Fruit fly (Drosophila melanogaster) whole organism, embryonic: ENCODE measurements around the gene Fdx1.

ENCODE experiments used
- BtbVII ChIP-seq: fragments of 200-800 bp; sonication (Bioruptor generic); optimal IDR thresholded peaks from 3 replicates; lab custom pipeline; 2017; ENCODE audit warnings: missing biosample characterization, mild to moderate bottlenecking, missing genetic modification characterization
- CG1024 ChIP-seq: fragments of 200-800 bp; sonication (Bioruptor generic); IDR thresholded peaks from 2 replicates; pipeline ENCODE4 v1.3.6; 2022; ENCODE audit warnings: missing biosample characterization, missing genetic modification characterization
- CG10959 ChIP-seq: fragments of 200-800 bp; sonication (Bioruptor generic); IDR thresholded peaks from 2 replicates; pipeline ENCODE4 v1.3.6; 2022; ENCODE audit warnings: missing biosample characterization, missing genetic modification characterization
- CG11093 ChIP-seq: fragments of 200-800 bp; sonication (Bioruptor generic); IDR thresholded peaks from 3 replicates; pipeline ENCODE4 v1.3.6; 2022; ENCODE audit warnings: missing biosample characterization, missing genetic modification characterization
- CG13894 ChIP-seq: fragments of 200-800 bp; sonication (Bioruptor generic); optimal IDR thresholded peaks from 3 replicates; lab custom pipeline; 2018; ENCODE audit warnings: missing biosample characterization, mild to moderate bottlenecking, missing genetic modification characterization, moderate library complexity
- CG15696 ChIP-seq: fragments of 200-800 bp; sonication (Bioruptor generic); optimal IDR thresholded peaks from 2 replicates; lab custom pipeline; 2019; ENCODE audit warnings: missing biosample characterization, mild to moderate bottlenecking, missing genetic modification characterization, moderate library complexity
- CG18764 ChIP-seq: fragments of 200-800 bp; sonication (Bioruptor generic); optimal IDR thresholded peaks from 3 replicates; lab custom pipeline; 2016; ENCODE audit warnings: missing biosample characterization, missing genetic modification characterization
- CG2712 ChIP-seq: fragments of 200-800 bp; optimal IDR thresholded peaks from 3 replicates; lab custom pipeline; 2019; ENCODE audit warnings: missing biosample characterization, mild to moderate bottlenecking, missing genetic modification characterization, moderate library complexity
- CG2889 ChIP-seq: fragments of 200-800 bp; sonication (Bioruptor generic); IDR thresholded peaks from 3 replicates; pipeline ENCODE4 v1.3.6; 2022; ENCODE audit warnings: missing biosample characterization, missing genetic modification characterization
- CG32767 ChIP-seq: fragments of 200-800 bp; sonication (Bioruptor generic); IDR thresholded peaks from 2 replicates; pipeline ENCODE4 v1.3.6; 2022; ENCODE audit warnings: missing biosample characterization, missing genetic modification characterization
- CG3407 ChIP-seq: fragments of 200-800 bp; sonication (Bioruptor generic); optimal IDR thresholded peaks from 2 replicates; lab custom pipeline; 2018; ENCODE audit warnings: missing biosample characterization, mild to moderate bottlenecking, missing genetic modification characterization
- CG4328 ChIP-seq: fragments of 200-800 bp; sonication (Bioruptor generic); optimal IDR thresholded peaks from 3 replicates; lab custom pipeline; 2017; ENCODE audit warnings: missing biosample characterization, missing genetic modification reagents, missing genetic modification characterization
- CG8359 ChIP-seq: fragments of 200-800 bp; sonication (Bioruptor generic); optimal IDR thresholded peaks from 2 replicates; lab custom pipeline; 2017; ENCODE audit warnings: missing biosample characterization, mild to moderate bottlenecking, missing genetic modification characterization, borderline replicate concordance
- CG9215 ChIP-seq: fragments of 200-800 bp; sonication (Bioruptor generic); IDR thresholded peaks from 2 replicates; pipeline ENCODE4 v1.3.6; 2022; ENCODE audit warnings: missing biosample characterization, missing genetic modification characterization
- CoRest ChIP-seq: fragments of 200-800 bp; sonication (Bioruptor generic); optimal IDR thresholded peaks from 3 replicates; lab custom pipeline; 2018; ENCODE audit warnings: missing biosample characterization, mild to moderate bottlenecking, missing genetic modification characterization, moderate library complexity
- E2f2 ChIP-seq: fragments of 200-800 bp; sonication (Bioruptor generic); IDR thresholded peaks from 2 replicates; pipeline ENCODE4 v1.3.6; 2022; ENCODE audit warnings: missing biosample characterization, missing genetic modification characterization
- Ets97D ChIP-seq: fragments of 200-800 bp; sonication (Bioruptor generic); optimal IDR thresholded peaks from 3 replicates; lab custom pipeline; 2016; ENCODE audit warnings: missing biosample characterization, missing genetic modification characterization
- H15 ChIP-seq: fragments of 200-800 bp; sonication (Bioruptor generic); IDR thresholded peaks from 3 replicates; pipeline ENCODE4 v1.3.6; 2022; ENCODE audit warnings: missing biosample characterization, missing genetic modification characterization
- Max ChIP-seq: fragments of 200-800 bp; sonication (Bioruptor generic); optimal IDR thresholded peaks from 2 replicates; lab custom pipeline; 2016; ENCODE audit warnings: missing biosample characterization, mild to moderate bottlenecking, missing genetic modification characterization
- Meics ChIP-seq: fragments of 200-800 bp; sonication (Bioruptor generic); optimal IDR thresholded peaks from 2 replicates; lab custom pipeline; 2017; ENCODE audit warnings: missing biosample characterization, mild to moderate bottlenecking, missing genetic modification characterization
- Neu2 ChIP-seq: fragments of 200-800 bp; sonication (Bioruptor generic); optimal IDR thresholded peaks from 3 replicates; lab custom pipeline; 2016; ENCODE audit warnings: missing biosample characterization, missing genetic modification characterization, borderline replicate concordance
- PHDP ChIP-seq: fragments of 200-800 bp; sonication (Bioruptor generic); optimal IDR thresholded peaks from 3 replicates; lab custom pipeline; 2018; ENCODE audit warnings: missing biosample characterization, mild to moderate bottlenecking, missing genetic modification characterization, moderate library complexity
- Rx ChIP-seq: fragments of 200-800 bp; sonication (Bioruptor generic); IDR thresholded peaks from 2 replicates; pipeline ENCODE4 v1.3.6; 2022; ENCODE audit warnings: missing biosample characterization, missing genetic modification characterization
- Scr ChIP-seq: fragments of 200-800 bp; sonication (Bioruptor generic); IDR thresholded peaks from 2 replicates; pipeline ENCODE4 v1.3.6; 2022; ENCODE audit warnings: missing biosample characterization, missing genetic modification characterization; ENCODE audit not compliant: partially characterized antibody
- Sry-β ChIP-seq: fragments of 200-800 bp; sonication (Bioruptor generic); optimal IDR thresholded peaks from 2 replicates; lab custom pipeline; 2018; ENCODE audit warnings: missing biosample characterization, mild to moderate bottlenecking, missing genetic modification characterization, moderate library complexity
- YL-1 ChIP-seq: fragments of 200-800 bp; sonication (Bioruptor generic); optimal IDR thresholded peaks from 3 replicates; lab custom pipeline; 2017; ENCODE audit warnings: missing biosample characterization, mild to moderate bottlenecking, missing genetic modification characterization
- aop ChIP-seq: fragments of 200-800 bp; sonication (Bioruptor generic); IDR thresholded peaks from 2 replicates; pipeline ENCODE4 v1.3.6; 2022; ENCODE audit warnings: missing biosample characterization, missing genetic modification characterization
- bcd ChIP-seq: fragments of 200-800 bp; sonication (Bioruptor generic); optimal IDR thresholded peaks from 2 replicates; lab custom pipeline; 2017; ENCODE audit warnings: missing biosample characterization, mild to moderate bottlenecking, missing genetic modification characterization
- bowl ChIP-seq: fragments of 200-800 bp; sonication (Bioruptor generic); IDR thresholded peaks from 2 replicates; pipeline ENCODE4 v1.3.6; 2022; ENCODE audit warnings: missing biosample characterization, missing genetic modification characterization
- dan ChIP-seq: fragments of 200-800 bp; sonication (Bioruptor generic); IDR thresholded peaks from 2 replicates; pipeline ENCODE4 v1.3.6; 2022; ENCODE audit warnings: missing biosample characterization, missing genetic modification characterization
- dmrt11E ChIP-seq: fragments of 200-800 bp; sonication (Bioruptor generic); optimal IDR thresholded peaks from 3 replicates; lab custom pipeline; 2018; ENCODE audit warnings: missing biosample characterization, mild to moderate bottlenecking, missing genetic modification characterization, moderate library complexity
- en ChIP-seq: fragments of 200-800 bp; sonication (Bioruptor generic); optimal IDR thresholded peaks from 2 replicates; lab custom pipeline; 2016; ENCODE audit warnings: missing biosample characterization, missing genetic modification characterization
- eyg ChIP-seq: fragments of 200-800 bp; sonication (Bioruptor generic); optimal IDR thresholded peaks from 3 replicates; lab custom pipeline; 2016; ENCODE audit warnings: missing biosample characterization, missing genetic modification characterization
- gce ChIP-seq: fragments of 200-800 bp; sonication (Bioruptor generic); IDR thresholded peaks from 3 replicates; pipeline ENCODE4 v1.3.6; 2022; ENCODE audit warnings: missing biosample characterization, missing genetic modification characterization
- gcm2 ChIP-seq: fragments of 200-800 bp; sonication (Bioruptor generic); optimal IDR thresholded peaks from 2 replicates; lab custom pipeline; 2016; ENCODE audit warnings: missing biosample characterization, missing genetic modification characterization
- grau ChIP-seq: fragments of 200-800 bp; optimal IDR thresholded peaks from 3 replicates; lab custom pipeline; 2019; ENCODE audit warnings: missing biosample characterization, mild to moderate bottlenecking, missing genetic modification characterization, moderate library complexity
- hb ChIP-seq: fragments of 200-800 bp; sonication (Bioruptor generic); IDR thresholded peaks from 3 replicates; pipeline ENCODE4 v1.3.6; 2022; ENCODE audit warnings: missing biosample characterization, missing genetic modification characterization; ENCODE audit not compliant: partially characterized antibody
- insv ChIP-seq, 2 experiments: fragments of 200-800 bp; sonication (Bioruptor generic); optimal IDR thresholded peaks; 3 replicates each; lab custom pipeline; 2016 to 2018; ENCODE audit warnings: missing biosample characterization in 2 of 2, missing genetic modification characterization in 2 of 2
- klu ChIP-seq: fragments of 200-800 bp; sonication (Bioruptor generic); IDR thresholded peaks from 2 replicates; pipeline ENCODE4 v1.3.6; 2022; ENCODE audit warnings: missing biosample characterization, missing genetic modification characterization
- luna ChIP-seq: fragments of 200-800 bp; sonication (Bioruptor generic); optimal IDR thresholded peaks from 2 replicates; lab custom pipeline; 2016; ENCODE audit warnings: missing biosample characterization, missing genetic modification characterization
- nau ChIP-seq: fragments of 200-800 bp; sonication (Bioruptor generic); optimal IDR thresholded peaks from 3 replicates; lab custom pipeline; 2017; ENCODE audit warnings: missing biosample characterization, mild to moderate bottlenecking, missing genetic modification characterization, missing genetic modification reagents
- pita ChIP-seq: fragments of 200-800 bp; sonication (Bioruptor generic); optimal IDR thresholded peaks from 2 replicates; lab custom pipeline; 2017; ENCODE audit warnings: missing biosample characterization, mild to moderate bottlenecking, missing genetic modification characterization
- pzg ChIP-seq: fragments of 200-800 bp; sonication (Bioruptor generic); optimal IDR thresholded peaks from 3 replicates; lab custom pipeline; 2018; ENCODE audit warnings: missing biosample characterization, mild to moderate bottlenecking, missing genetic modification characterization, moderate library complexity
- scrt ChIP-seq: fragments of 200-800 bp; sonication (Bioruptor generic); optimal IDR thresholded peaks from 2 replicates; lab custom pipeline; 2018; ENCODE audit warnings: missing biosample characterization, mild to moderate bottlenecking, missing genetic modification characterization, moderate library complexity
- sens-2 ChIP-seq: fragments of 200-800 bp; sonication (Bioruptor generic); IDR thresholded peaks from 2 replicates; pipeline ENCODE4 v1.3.6; 2022; ENCODE audit warnings: missing biosample characterization, missing genetic modification characterization
- sima ChIP-seq: fragments of 200-800 bp; sonication (Bioruptor generic); optimal IDR thresholded peaks from 2 replicates; lab custom pipeline; 2016; ENCODE audit warnings: missing biosample characterization, missing genetic modification characterization
- slbo ChIP-seq: fragments of 200-800 bp; sonication (Bioruptor generic); IDR thresholded peaks from 2 replicates; pipeline ENCODE4 v1.3.6; 2022; ENCODE audit warnings: missing biosample characterization, missing genetic modification characterization
- ssp ChIP-seq: fragments of 200-800 bp; sonication (Bioruptor generic); IDR thresholded peaks from 2 replicates; pipeline ENCODE4 v1.3.6; 2022; ENCODE audit warnings: missing biosample characterization, missing genetic modification characterization
- sug ChIP-seq: fragments of 200-800 bp; optimal IDR thresholded peaks from 2 replicates; lab custom pipeline; 2019; ENCODE audit warnings: missing biosample characterization, mild to moderate bottlenecking, missing genetic modification characterization, moderate library complexity
- unpg ChIP-seq: fragments of 200-800 bp; sonication (Bioruptor generic); optimal IDR thresholded peaks from 3 replicates; lab custom pipeline; 2018; ENCODE audit warnings: missing biosample characterization, mild to moderate bottlenecking, missing genetic modification characterization, moderate library complexity

Fdx1 gene

dm6 chr3L:9383345-9384075 is 12.5 kb upstream of the Fdx1 start, which contains the start of gene Hsp27 (continued):
- TF ChIP-seq YL-1 (GFP tag; lab: Kevin White, UChicago): peak; percentile 94
- peak; percentile 68 for TF ChIP-seq sima (GFP tag; lab: Kevin White, UChicago)
- TF ChIP-seq Ets97D: peak; percentile 90
- peak; percentile 97 for TF ChIP-seq sens-2 (GFP tag; lab: Robert Waterston, UW)
- peak; percentile 94 for TF ChIP-seq CG2889 (GFP tag; lab: Robert Waterston, UW)
- peak; percentile 92 for TF ChIP-seq eyg
- peak; percentile 99 for TF ChIP-seq unpg
- TF ChIP-seq klu (GFP tag; lab: Robert Waterston, UW): peak; percentile 96
- TF ChIP-seq CG9215 (GFP tag; lab: Robert Waterston, UW): peak; percentile 96
- no peak for TF ChIP-seq pita (GFP tag; lab: Kevin White, UChicago)
- TF ChIP-seq CG3407 (GFP tag; lab: Kevin White, UChicago): peak; percentile 98
- TF ChIP-seq CoRest: peak; percentile 97
- TF ChIP-seq CG10959 (GFP tag; lab: Robert Waterston, UW): peak; percentile 95
- TF ChIP-seq CG13894: peak; percentile 93
- TF ChIP-seq CG18764 (GFP tag; lab: Kevin White, UChicago): peak; percentile 97
- TF ChIP-seq gcm2: peak; percentile 92
- TF ChIP-seq CG32767 (GFP tag; lab: Robert Waterston, UW): peak; percentile 97
- peak; percentile 99 for TF ChIP-seq bcd (GFP tag; lab: Kevin White, UChicago)
- peak; percentile 96 for TF ChIP-seq BtbVII (GFP tag; lab: Kevin White, UChicago)
- peak; percentile 95 for TF ChIP-seq dmrt11E (tag; lab: Kevin White, UChicago)
- TF ChIP-seq CG2712: peak; percentile 99
- peak; percentile 95 for TF ChIP-seq scrt (GFP tag; lab: Kevin White, UChicago)
- TF ChIP-seq sug (tag; lab: Kevin White, UChicago): peak; percentile 87
- peak; percentile 98 for TF ChIP-seq PHDP (tag; lab: Kevin White, UChicago)
- peak; percentile 94 for TF ChIP-seq ssp
- peak; percentile 99 for TF ChIP-seq Rx (GFP tag; lab: Robert Waterston, UW)
- TF ChIP-seq Meics (GFP tag; lab: Kevin White, UChicago): peak; percentile 98
- TF ChIP-seq aop: peak; percentile 90
- TF ChIP-seq CG4328 (GFP tag; lab: Kevin White, UChicago): peak; percentile 84
- TF ChIP-seq H15: peak; percentile 99
- TF ChIP-seq gce (GFP tag; lab: Robert Waterston, UW): peak; percentile 98
- peak; percentile 70 for TF ChIP-seq Sry-β (GFP tag; lab: Kevin White, UChicago)
- peak; percentile 79 for TF ChIP-seq CG15696 (tag; lab: Kevin White, UChicago)
- peak; percentile 65 for TF ChIP-seq en (GFP tag; lab: Kevin White, UChicago)
- TF ChIP-seq pzg (GFP tag; lab: Kevin White, UChicago): peak; percentile 25
- TF ChIP-seq insv (GFP tag; optimal IDR thresholded peaks at IDR 0.05; lab: Kevin White, UChicago): peak in 1 of 2 experiments; percentile 27
- TF ChIP-seq CG8359 (GFP tag; lab: Kevin White, UChicago): peak; percentile 94
- no peak for TF ChIP-seq hb (GFP tag; lab: Robert Waterston, UW)
- peak; percentile 84 for TF ChIP-seq E2f2 (GFP tag; lab: Robert Waterston, UW)
- TF ChIP-seq grau (tag; lab: Kevin White, UChicago): peak; percentile 97
- peak; percentile 98 for TF ChIP-seq Max
- TF ChIP-seq Scr (GFP tag; lab: Robert Waterston, UW): no peak
- TF ChIP-seq Neu2 (GFP tag; lab: Kevin White, UChicago): no peak
- TF ChIP-seq nau (GFP tag; lab: Kevin White, UChicago): peak; percentile 99
- peak; percentile 60 for TF ChIP-seq luna (GFP tag; lab: Kevin White, UChicago)
- TF ChIP-seq dan (GFP tag; lab: Robert Waterston, UW): peak; percentile 94
- peak; percentile 92 for TF ChIP-seq bowl
- TF ChIP-seq CG11093 (GFP tag; lab: Robert Waterston, UW): peak; percentile 98
- peak; percentile 99 for TF ChIP-seq slbo (GFP tag; lab: Robert Waterston, UW)
- peak; percentile 94 for TF ChIP-seq CG1024 (GFP tag; lab: Robert Waterston, UW)
